Fruit fly (Drosophila melanogaster) S2 (cell line): Measurements from ENCODE around the gene CG32750.

Source experiments
- CG8478 ChIP-seq: fragments of >200 bp; optimal IDR thresholded peaks from 2 replicates; lab custom pipeline; 2018
- CTCF ChIP-seq, 2 experiments: fragments of >200 bp; optimal IDR thresholded peaks; 2 replicates each; lab custom pipeline; 2018

The CG32750 gene

DNA sequence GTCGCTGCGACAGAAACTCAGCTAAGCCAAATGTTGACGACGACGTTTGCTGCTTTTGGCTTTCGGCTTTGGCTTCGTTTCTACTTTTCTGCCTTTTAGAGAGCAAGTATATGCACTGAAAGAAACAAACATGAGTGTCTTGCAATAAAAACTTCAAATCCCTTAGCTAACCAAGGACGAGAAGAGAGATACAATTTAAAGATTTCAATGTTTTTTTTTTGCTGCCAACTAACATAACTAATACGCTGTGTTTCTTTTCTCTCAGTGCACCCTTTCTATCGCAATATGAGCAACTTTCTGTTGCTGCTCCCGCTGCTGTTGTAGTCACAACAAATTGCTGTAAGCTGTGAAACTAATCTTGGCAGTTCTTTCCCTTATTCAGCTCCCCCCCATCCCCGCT is 16.8 kb downstream of the CG32750 start:
- TF ChIP-seq CTCF (optimal IDR thresholded peaks at IDR 0.05; lab: Kevin White, UChicago), result no peak
- no peak for TF ChIP-seq CG8478

dm6 chrX:6166784-6167183 is 29.5 kb downstream of the CG32750 start:
- no peak for TF ChIP-seq CG8478

DNA sequence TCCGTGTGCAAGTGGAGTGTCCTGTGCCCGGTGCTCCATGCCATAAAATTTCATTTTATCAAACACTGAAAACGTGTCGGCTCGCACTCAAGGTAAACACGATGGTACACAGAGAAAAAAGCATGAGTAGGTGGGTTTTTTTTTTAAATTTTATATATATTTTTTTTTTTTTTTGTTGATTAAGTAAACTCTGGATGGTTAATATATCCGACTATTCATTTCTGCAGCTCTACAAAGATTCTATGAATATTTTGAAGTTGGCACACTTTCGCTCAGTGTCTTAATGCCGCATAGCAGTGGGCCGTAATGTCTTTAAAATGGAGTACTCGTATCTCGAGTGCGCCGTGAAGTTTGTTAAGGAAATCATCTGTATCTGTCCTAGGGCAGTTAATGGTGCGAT is 44.3 kb downstream of the CG32750 start:
- no peak for TF ChIP-seq CG8478
- TF ChIP-seq CTCF (optimal IDR thresholded peaks at IDR 0.05; lab: Kevin White, UChicago), result no peak
